Worm (Caenorhabditis elegans): ENCODE measurements around the gene dpy-19.

dpy-19 gene

DNA sequence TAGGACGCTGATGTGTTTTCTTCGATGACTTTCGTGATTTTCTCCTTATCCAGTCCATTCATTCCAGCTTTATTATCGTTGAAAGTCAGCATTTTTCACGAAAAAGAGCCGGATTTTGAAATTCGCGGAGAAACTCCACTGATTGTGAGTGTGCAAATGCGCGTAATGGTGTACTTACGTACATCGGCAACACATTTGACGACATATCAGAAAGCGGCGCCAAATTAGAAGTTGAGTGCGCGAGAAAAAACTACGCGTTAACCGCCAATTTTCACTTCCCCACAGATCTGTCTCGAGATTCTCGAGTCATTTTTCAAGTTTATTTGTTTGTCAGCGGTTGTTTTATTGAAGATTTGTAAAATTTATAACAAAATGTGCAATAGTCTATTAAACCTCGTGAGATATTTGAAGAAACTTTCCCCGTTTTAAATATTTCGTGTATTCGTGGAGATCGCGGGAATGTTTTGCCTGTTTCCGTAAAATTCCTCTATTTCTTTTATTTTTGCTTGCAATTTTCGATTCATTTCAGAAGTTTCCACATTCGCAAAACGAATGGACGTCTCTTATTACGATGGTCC, 38.8 kb downstream of the dpy-19 start, which contains the start of the genes polk-1 and gpr-1:
polk-1 (minus strand) TSS at position 186 of the 578 bp plus-strand sequence.
gpr-1 (plus strand) TSS at position 528 of the 578 bp plus-strand sequence.
- no peak for TF ChIP-seq crh-2 (tag; optimal IDR thresholded peaks at IDR 0.05)
- peak in 1 of 2 experiments; percentile 50 for TF ChIP-seq lsy-2 (tag; optimal IDR thresholded peaks at IDR 0.05)
- no peak for TF ChIP-seq unc-55 (GFP tag; optimal IDR thresholded peaks at IDR 0.05)
- TF ChIP-seq gmeb-1 (tag; optimal IDR thresholded peaks at IDR 0.05), result peak; percentile 67
- TF ChIP-seq unc-62 (GFP tag; optimal IDR thresholded peaks at IDR 0.05), result no peak
- TF ChIP-seq nhr-77 (tag; optimal IDR thresholded peaks at IDR 0.05), result no peak
- no peak for TF ChIP-seq nhr-11 (tag; optimal IDR thresholded peaks at IDR 0.05)
- peak; percentile 27 for TF ChIP-seq C34F6.9 (tag; optimal IDR thresholded peaks at IDR 0.05)
- TF ChIP-seq fos-1 (tag; optimal IDR thresholded peaks at IDR 0.05), result no peak
- no peak for TF ChIP-seq ztf-1 (GFP tag; conservative IDR thresholded peaks at IDR 0.05)
- no peak for TF ChIP-seq ztf-4 (tag; optimal IDR thresholded peaks at IDR 0.05)
- no peak for TF ChIP-seq egl-27 (tag; optimal IDR thresholded peaks at IDR 0.05)
- TF ChIP-seq nhr-6 (tag; optimal IDR thresholded peaks at IDR 0.05), result no peak
- TF ChIP-seq lin-13 (GFP tag; optimal IDR thresholded peaks at IDR 0.05), result peak; percentile 72
- TF ChIP-seq nhr-12 (tag; optimal IDR thresholded peaks at IDR 0.05), result no peak
- TF ChIP-seq dmd-4 (tag; optimal IDR thresholded peaks at IDR 0.05), result no peak
- TF ChIP-seq nhr-129 (tag; optimal IDR thresholded peaks at IDR 0.05), result peak; percentile 26
- TF ChIP-seq nhr-23 (tag; optimal IDR thresholded peaks at IDR 0.05), result no peak
- TF ChIP-seq mab-5 (tag; optimal IDR thresholded peaks at IDR 0.05), result no peak
- TF ChIP-seq nhr-10 (tag; optimal IDR thresholded peaks at IDR 0.05), result no peak
- TF ChIP-seq ama-1 (optimal IDR thresholded peaks at IDR 0.05), result no peak
- TF ChIP-seq mbf-1 (tag; optimal IDR thresholded peaks at IDR 0.05), result no peak
- no peak for TF ChIP-seq ceh-16 (tag; optimal IDR thresholded peaks at IDR 0.05)
- TF ChIP-seq ceh-82 (tag; optimal IDR thresholded peaks at IDR 0.05), result no peak
- no peak for TF ChIP-seq peb-1 (tag; optimal IDR thresholded peaks at IDR 0.05)
- no peak for TF ChIP-seq R02D3.7 (tag; optimal IDR thresholded peaks at IDR 0.05)
- TF ChIP-seq ZK546.5 (tag; optimal IDR thresholded peaks at IDR 0.05), result no peak

DNA sequence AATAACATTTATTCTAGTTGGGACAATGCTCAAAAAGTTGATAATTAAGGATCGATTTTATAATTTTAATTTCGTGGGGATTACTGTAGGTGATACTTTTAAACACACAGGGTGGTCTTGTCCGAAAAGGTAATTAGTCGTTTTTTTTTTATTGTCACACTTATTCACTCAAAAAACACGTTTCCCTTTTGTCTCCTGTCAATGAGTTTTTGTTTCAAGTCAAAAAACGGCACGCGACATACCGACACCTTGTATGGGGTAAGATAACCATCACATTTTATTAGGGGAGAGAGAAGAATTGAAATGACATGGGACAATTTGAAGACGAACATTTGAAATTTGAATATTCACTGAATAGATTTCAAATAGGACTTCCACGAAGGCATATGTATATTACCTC, 42.2 kb downstream of the dpy-19 start:
- TF ChIP-seq mab-5 (tag; optimal IDR thresholded peaks at IDR 0.05) (no peak), peb-1 (tag; optimal IDR thresholded peaks at IDR 0.05) (no peak), snpc-4 (tag; optimal IDR thresholded peaks at IDR 0.05) (no peak), lin-13 (GFP tag; optimal IDR thresholded peaks at IDR 0.05) (no peak), nhr-10 (tag; optimal IDR thresholded peaks at IDR 0.05) (no peak), Y55F3AM.14 (GFP tag; optimal IDR thresholded peaks at IDR 0.05) (no peak), ztf-4 (tag; optimal IDR thresholded peaks at IDR 0.05) (no peak), nhr-23 (tag; optimal IDR thresholded peaks at IDR 0.05) (no peak), unc-39 (tag; optimal IDR thresholded peaks at IDR 0.05) (no peak)

DNA sequence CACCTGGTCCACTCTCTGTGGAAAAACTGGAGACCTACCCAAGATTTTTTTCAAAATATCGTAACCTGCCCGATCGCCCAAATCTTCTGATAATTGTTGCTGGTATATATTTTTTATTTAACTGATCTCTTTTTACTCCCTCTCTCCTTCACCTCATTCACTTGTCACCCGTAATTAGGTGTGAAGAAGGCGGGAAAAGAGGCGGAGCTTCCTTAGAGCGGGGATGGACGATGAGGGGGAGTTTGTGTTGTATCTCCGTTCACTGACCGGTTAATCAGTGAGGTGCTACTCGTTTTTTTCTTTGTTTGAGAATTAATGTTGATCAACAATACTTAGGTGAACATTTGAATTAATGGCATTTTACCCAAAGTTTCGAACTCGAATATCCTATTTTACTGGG, 44.8 kb downstream of the dpy-19 start, which contains the start of gene ceh-16:
ceh-16 (plus strand) TSS at position 301 of the 400 bp plus-strand sequence.
- TF ChIP-seq elt-1 (tag; optimal IDR thresholded peaks at IDR 0.05) (no peak), sma-3 (GFP tag; optimal IDR thresholded peaks at IDR 0.05) (no peak), skn-1 (tag; optimal IDR thresholded peaks at IDR 0.05) (no peak), sma-9 (GFP tag; optimal IDR thresholded peaks at IDR 0.05) (no peak), sma-9 (tag; optimal IDR thresholded peaks at IDR 0.05) (no peak), crh-2 (tag; optimal IDR thresholded peaks at IDR 0.05) (no peak), mbf-1 (tag; optimal IDR thresholded peaks at IDR 0.05) (no peak), alr-1 (tag; optimal IDR thresholded peaks at IDR 0.05) (no peak), mab-5 (tag; optimal IDR thresholded peaks at IDR 0.05) (no peak), dmd-4 (tag; optimal IDR thresholded peaks at IDR 0.05) (no peak), peb-1 (tag; optimal IDR thresholded peaks at IDR 0.05) (no peak), ZK546.5 (tag; optimal IDR thresholded peaks at IDR 0.05) (no peak), ztf-4 (tag; optimal IDR thresholded peaks at IDR 0.05) (no peak)

DNA sequence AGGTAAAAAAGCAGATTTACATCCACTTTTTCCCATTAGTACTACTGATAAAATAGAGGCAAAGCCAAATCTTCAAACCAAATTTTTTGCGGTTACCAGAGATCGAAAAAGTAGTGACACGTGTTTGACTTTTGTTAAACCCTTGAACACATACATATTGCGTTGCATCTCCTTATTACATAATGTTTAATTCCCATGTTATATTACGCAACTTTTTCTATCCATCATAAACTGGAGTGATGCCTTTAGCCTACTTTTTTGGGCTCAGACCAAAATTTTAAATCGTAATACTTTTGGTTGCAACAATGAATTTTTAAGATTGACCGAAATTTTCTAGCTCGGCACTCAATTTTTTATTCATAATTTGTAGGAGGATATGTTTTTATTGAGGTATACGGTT, 45.3 kb downstream of the dpy-19 start:
- TF ChIP-seq nhr-11 (tag; optimal IDR thresholded peaks at IDR 0.05), result no peak
- no peak for TF ChIP-seq blmp-1 (tag; optimal IDR thresholded peaks at IDR 0.05; ENCODE audit: insufficient read depth)
- TF ChIP-seq nhr-6 (tag; optimal IDR thresholded peaks at IDR 0.05), result no peak
- no peak for TF ChIP-seq lin-39 (tag; optimal IDR thresholded peaks at IDR 0.05)
- TF ChIP-seq sma-9 (GFP tag; optimal IDR thresholded peaks at IDR 0.05), result no peak
- TF ChIP-seq sma-9 (tag; optimal IDR thresholded peaks at IDR 0.05), result no peak
- no peak for TF ChIP-seq zag-1 (tag; optimal IDR thresholded peaks at IDR 0.05)
- no peak for TF ChIP-seq ceh-16 (tag; optimal IDR thresholded peaks at IDR 0.05)
- no peak for TF ChIP-seq nhr-25 (tag; optimal IDR thresholded peaks at IDR 0.05)
- no peak for TF ChIP-seq peb-1 (tag; optimal IDR thresholded peaks at IDR 0.05)
- TF ChIP-seq ama-1 (optimal IDR thresholded peaks at IDR 0.05), result no peak
- TF ChIP-seq snpc-4 (tag; optimal IDR thresholded peaks at IDR 0.05), result no peak
- TF ChIP-seq alr-1 (tag; optimal IDR thresholded peaks at IDR 0.05), result no peak
- TF ChIP-seq unc-39 (tag; optimal IDR thresholded peaks at IDR 0.05), result no peak
- TF ChIP-seq ZK546.5 (tag; optimal IDR thresholded peaks at IDR 0.05), result no peak
- TF ChIP-seq fos-1 (tag; optimal IDR thresholded peaks at IDR 0.05), result no peak
- TF ChIP-seq ztf-1 (GFP tag; conservative IDR thresholded peaks at IDR 0.05), result no peak
